Worm (Caenorhabditis elegans): ENCODE results near the gene snx-13.

DNA sequence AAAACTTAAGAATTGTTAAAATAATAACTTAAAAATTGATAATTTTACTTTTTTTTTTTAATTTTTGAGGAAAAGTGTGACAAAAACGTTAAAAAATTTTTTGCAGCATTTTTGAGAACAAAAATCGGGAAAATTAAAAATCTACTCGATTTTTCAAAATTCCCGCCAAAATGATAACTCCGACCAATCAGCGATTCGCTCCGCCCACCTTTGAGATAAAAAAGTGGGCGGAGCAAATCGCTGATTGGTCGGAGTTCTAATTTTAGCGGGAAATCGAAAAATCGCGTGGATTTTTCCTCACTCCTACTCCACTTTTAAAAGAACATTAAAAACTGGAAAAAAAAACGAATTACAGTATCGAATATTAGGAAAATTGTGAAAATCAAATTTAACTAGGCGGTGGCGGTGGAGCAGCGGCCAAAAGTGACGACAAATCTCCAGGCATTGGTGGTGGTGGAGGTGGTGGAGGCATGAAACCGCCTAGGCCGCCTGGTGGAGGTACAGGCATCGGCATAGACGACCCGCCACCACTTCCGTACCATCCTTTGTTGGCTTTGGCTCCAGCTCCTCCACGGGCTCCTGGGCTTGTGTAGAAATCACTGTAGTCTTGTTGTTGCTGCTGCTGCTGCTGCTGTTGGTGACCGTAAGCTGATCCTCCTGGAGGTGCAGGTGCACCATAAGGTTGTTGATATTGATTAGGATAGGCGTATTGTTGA, 17.1 kb upstream of the snx-13 start:
- TF ChIP-seq ceh-32 (tag; optimal IDR thresholded peaks at IDR 0.05; ENCODE audit: poor library complexity) (no peak), egl-27 (tag; optimal IDR thresholded peaks at IDR 0.05) (no peak), hlh-11 (tag; optimal IDR thresholded peaks at IDR 0.05) (no peak), jun-1 (tag; optimal IDR thresholded peaks at IDR 0.05) (no peak), nhr-76 (tag; optimal IDR thresholded peaks at IDR 0.05) (no peak)

Measured in whole organism, L4 larva.